Fruit fly (Drosophila melanogaster) Kc167 (cell line): ENCODE results near the gene fne.

ENCODE experiments used
- Myc ChIP-seq: fragments of >200 bp; optimal IDR thresholded peaks from 2 replicates; lab custom pipeline; 2017; ENCODE audit warnings: missing external identifiers
- Sin3A ChIP-seq: fragments of >200 bp; optimal IDR thresholded peaks from 2 replicates; lab custom pipeline; 2018; ENCODE audit warnings: missing external identifiers
- h ChIP-seq: fragments of >200 bp; optimal IDR thresholded peaks from 3 replicates; lab custom pipeline; 2018; ENCODE audit warnings: missing external identifiers
- insv ChIP-seq: fragments of >200 bp; optimal IDR thresholded peaks from 3 replicates; lab custom pipeline; 2018; ENCODE audit warnings: missing external identifiers
- psq ChIP-seq: fragments of >200 bp; optimal IDR thresholded peaks from 2 replicates; lab custom pipeline; 2017; ENCODE audit warnings: missing external identifiers
- ttk ChIP-seq: sonication (Bioruptor generic); optimal IDR thresholded peaks from 2 replicates; lab custom pipeline; 2017; ENCODE audit warnings: missing external identifiers

fne gene

dm6 chrX:12958920-12959319 lies 41.6 kb downstream of the fne start, which contains the start of gene CG32642:
Gene CG32642 (plus strand): TSS chrX:12959220.
- TF ChIP-seq ttk (lab: Kevin White, UChicago) = no peak
- TF ChIP-seq psq (lab: Kevin White, UChicago) = no peak
- no peak for TF ChIP-seq insv (lab: Kevin White, UChicago)
- TF ChIP-seq Myc (lab: Kevin White, UChicago) = no peak
- no peak for TF ChIP-seq Sin3A
- no peak for TF ChIP-seq h (lab: Kevin White, UChicago)

dm6 chrX:12967296-12967938 lies 50.1 kb downstream of the fne start, which contains the start of gene Mur11Da:
Gene Mur11Da (plus strand): TSS chrX:12967888.
- TF ChIP-seq insv (lab: Kevin White, UChicago) = no peak
- no peak for TF ChIP-seq Sin3A
- TF ChIP-seq Myc (lab: Kevin White, UChicago) = no peak
- TF ChIP-seq ttk (lab: Kevin White, UChicago) = no peak

- TF ChIP-seq psq (lab: Kevin White, UChicago) = no peak
- no peak for TF ChIP-seq h (lab: Kevin White, UChicago)
- no peak for TF ChIP-seq insv (lab: Kevin White, UChicago)
- TF ChIP-seq Sin3A = no peak
- TF ChIP-seq Myc (lab: Kevin White, UChicago) = no peak
- TF ChIP-seq ttk (lab: Kevin White, UChicago) = no peak
Observed at dm6 chrX:12970411-12970810, 53.1 kb downstream of the fne start, which contains the start of gene CG15721. Gene CG15721 (plus strand): TSS chrX:12970711.

dm6 chrX:12976131-12976530 lies 58.9 kb downstream of the fne start, which contains the start of gene CG12716:
Gene CG12716 (minus strand): TSS chrX:12976231.
- TF ChIP-seq h (lab: Kevin White, UChicago) (no peak), insv (lab: Kevin White, UChicago) (no peak), psq (lab: Kevin White, UChicago) (no peak), Myc (lab: Kevin White, UChicago) (no peak), Sin3A (no peak), ttk (lab: Kevin White, UChicago) (no peak)

dm6 chrX:12984224-12984623 lies 66.9 kb downstream of the fne start, which contains the start of gene CG32643:
Gene CG32643 (plus strand): TSS chrX:12984524.
- no peak for TF ChIP-seq psq (lab: Kevin White, UChicago)
- TF ChIP-seq insv (lab: Kevin White, UChicago) = no peak
- TF ChIP-seq Sin3A = no peak
- no peak for TF ChIP-seq ttk (lab: Kevin White, UChicago)
- TF ChIP-seq h (lab: Kevin White, UChicago) = no peak
- no peak for TF ChIP-seq Myc (lab: Kevin White, UChicago)

- TF ChIP-seq h (lab: Kevin White, UChicago) (no peak), insv (lab: Kevin White, UChicago) (no peak), Myc (lab: Kevin White, UChicago) (no peak), psq (lab: Kevin White, UChicago) (no peak), Sin3A (no peak), ttk (lab: Kevin White, UChicago) (no peak)
Observed at dm6 chrX:12986948-12987450, 69.7 kb downstream of the fne start.

dm6 chrX:12988025-12988801 lies 70.9 kb downstream of the fne start, which contains the start of gene rsh:
Gene rsh (plus strand): TSS chrX:12988615.
- TF ChIP-seq Sin3A = no peak
- no peak for TF ChIP-seq psq (lab: Kevin White, UChicago)
- no peak for TF ChIP-seq Myc (lab: Kevin White, UChicago)
- TF ChIP-seq ttk (lab: Kevin White, UChicago) = no peak
- TF ChIP-seq h (lab: Kevin White, UChicago) = no peak
- TF ChIP-seq insv (lab: Kevin White, UChicago) = no peak
